Fruit fly (Drosophila melanogaster) S2 (cell line): Measurements from ENCODE around the gene kon.

Experiments
- CG8478 ChIP-seq: fragments of >200 bp; optimal IDR thresholded peaks from 2 replicates; lab custom pipeline; 2018
- CTCF ChIP-seq, 2 experiments: fragments of >200 bp; optimal IDR thresholded peaks; 2 replicates each; lab custom pipeline; 2018

DNA sequence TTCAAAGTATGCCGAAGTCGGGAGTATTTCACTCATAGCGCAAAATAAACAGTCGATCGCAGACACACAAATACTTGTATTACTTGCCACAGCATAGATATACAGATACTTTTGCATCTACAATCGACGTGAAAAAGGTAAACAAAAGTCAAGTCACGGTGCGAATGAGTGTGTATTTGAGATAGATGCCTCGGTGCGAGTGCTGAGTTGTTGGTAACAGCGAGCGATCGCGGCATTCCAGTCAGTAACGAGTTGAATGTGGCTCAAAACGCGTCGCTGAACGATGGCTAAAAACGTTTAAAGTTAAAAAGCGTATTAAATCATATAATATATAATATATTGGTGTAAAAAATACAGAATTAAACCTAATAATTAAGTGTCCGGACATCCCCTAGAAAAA, 18.6 kb downstream of the kon start, which contains the start of gene grnd:
- TF ChIP-seq CTCF (optimal IDR thresholded peaks at IDR 0.05; lab: Kevin White, UChicago) (no peak), CG8478 (lab: Kevin White, UChicago) (no peak)
